Worm (Caenorhabditis elegans): ENCODE data around the gene T13F2.2.

- TF ChIP-seq him-1 (tag; optimal IDR thresholded peaks at IDR 0.05) = no peak
- no peak for TF ChIP-seq W03F9.2 (tag; optimal IDR thresholded peaks at IDR 0.05)
- no peak for TF ChIP-seq dao-5 (tag; optimal IDR thresholded peaks at IDR 0.05)
Measured at ce11 chrIV:9810633-9811032, 13.5 kb upstream of the T13F2.2 start, which contains the start of gene dct-15.
